Fruit fly (Drosophila melanogaster): ENCODE measurements around the gene CG5381.

The CG5381 gene

DNA sequence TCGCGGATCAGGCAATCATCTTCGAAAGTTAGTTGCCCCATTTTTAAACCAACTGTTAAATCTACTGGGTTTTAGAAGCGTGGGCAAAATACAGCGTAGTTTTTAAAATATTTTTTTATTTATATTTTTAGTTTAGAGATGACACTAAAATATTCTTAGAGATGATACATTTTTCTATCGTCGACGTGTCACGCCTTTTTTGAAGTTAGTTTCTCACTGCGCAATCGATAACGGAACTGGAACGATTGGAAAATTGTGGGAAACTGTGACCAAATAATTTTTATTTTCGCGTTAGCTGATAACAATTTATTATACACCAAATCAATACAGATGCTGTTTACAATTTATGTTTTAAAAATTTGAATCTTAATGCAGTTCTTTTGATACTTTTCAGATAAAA lies 44.2 kb downstream of the CG5381 start, which contains the start of gene Utx:
TSS of gene Utx (minus strand) at position 154 of the 400 bp plus-strand sequence.
- TF ChIP-seq esn (GFP tag; optimal IDR thresholded peaks at IDR 0.05), result peak; percentile 14
- TF ChIP-seq Hr38 (GFP tag; optimal IDR thresholded peaks at IDR 0.05), result no peak
- peak; percentile 19 for TF ChIP-seq CG3032 (tag; optimal IDR thresholded peaks at IDR 0.05)
- TF ChIP-seq CG31627 (GFP tag; optimal IDR thresholded peaks at IDR 0.05), result peak; percentile 0
- TF ChIP-seq Eip93F (GFP tag; optimal IDR thresholded peaks at IDR 0.05), result peak; percentile 1
- peak; percentile 12 for TF ChIP-seq lz (GFP tag; optimal IDR thresholded peaks at IDR 0.05)

DNA sequence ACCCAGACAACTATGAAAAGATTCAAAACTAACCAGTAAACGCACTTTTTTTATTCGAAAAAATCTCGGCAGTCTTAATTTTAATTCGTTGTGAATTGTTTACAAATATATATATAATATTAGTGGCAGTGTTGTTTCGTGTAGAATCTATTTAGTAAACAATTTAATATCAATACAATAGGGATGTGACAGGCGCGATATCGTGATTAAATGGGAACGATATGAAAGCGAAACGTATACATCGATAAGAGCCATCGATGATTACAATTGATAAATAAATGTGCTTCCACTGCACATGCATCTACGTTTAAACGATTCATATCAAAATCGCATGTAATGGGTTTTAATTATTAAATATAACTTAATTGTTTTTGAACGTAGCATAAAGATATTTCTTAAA lies 45.5 kb downstream of the CG5381 start:
- TF ChIP-seq acj6 (GFP tag; optimal IDR thresholded peaks at IDR 0.05), result no peak
- peak; percentile 84 for TF ChIP-seq fkh (GFP tag; optimal IDR thresholded peaks at IDR 0.05)

DNA sequence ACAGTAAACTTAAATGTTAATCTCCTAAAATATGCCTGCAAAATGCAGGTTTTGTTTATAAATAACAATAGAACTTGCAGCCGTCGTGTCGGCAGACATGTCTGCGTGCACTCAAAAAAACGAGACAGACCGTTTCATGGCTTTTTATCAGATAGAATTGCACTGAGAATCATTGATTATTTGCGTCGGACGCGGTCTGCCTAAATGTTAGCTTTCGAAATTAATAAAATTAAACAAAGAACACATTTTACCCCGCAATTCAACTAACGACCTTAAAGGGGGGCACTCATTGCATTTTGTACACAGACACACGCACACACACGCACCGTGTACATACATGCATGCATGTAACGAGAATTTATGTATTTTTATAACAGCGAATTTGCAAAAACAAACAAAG lies 46.1 kb downstream of the CG5381 start:
- TF ChIP-seq Eip78C (GFP tag) (peak; percentile 84), CG1621 (tag; optimal IDR thresholded peaks at IDR 0.05) (no peak), Hr39 (GFP tag; optimal IDR thresholded peaks at IDR 0.05) (no peak), CG34406 (GFP tag; optimal IDR thresholded peaks at IDR 0.05) (peak; percentile 29), CG11902 (GFP tag; optimal IDR thresholded peaks at IDR 0.05) (peak; percentile 3), Ets21C (GFP tag; optimal IDR thresholded peaks at IDR 0.05) (peak; percentile 21), CG16779 (tag; optimal IDR thresholded peaks at IDR 0.05) (no peak), vri (GFP tag; optimal IDR thresholded peaks at IDR 0.05) (peak; percentile 51), achi (GFP tag; optimal IDR thresholded peaks at IDR 0.05) (peak; percentile 58), lz (GFP tag; optimal IDR thresholded peaks at IDR 0.05) (peak; percentile 59), dac (GFP tag; optimal IDR thresholded peaks at IDR 0.05) (peak; percentile 37), Sox14 (GFP tag; optimal IDR thresholded peaks at IDR 0.05) (peak; percentile 85), OdsH (GFP tag; optimal IDR thresholded peaks at IDR 0.05) (peak; percentile 63), CG10669 (GFP tag; optimal IDR thresholded peaks at IDR 0.05) (peak; percentile 8), Blimp-1 (GFP tag; optimal IDR thresholded peaks at IDR 0.05) (no peak), fd59A (GFP tag; optimal IDR thresholded peaks at IDR 0.05) (peak; percentile 6), CG31627 (GFP tag; optimal IDR thresholded peaks at IDR 0.05) (peak; percentile 72), CG11294 (GFP tag; IDR thresholded peaks at IDR 0.05) (no peak), CG8319 (GFP tag; optimal IDR thresholded peaks at IDR 0.05) (no peak), topi (GFP tag; optimal IDR thresholded peaks at IDR 0.05) (peak; percentile 43), acj6 (GFP tag; optimal IDR thresholded peaks at IDR 0.05) (peak; percentile 31), Hr38 (GFP tag; optimal IDR thresholded peaks at IDR 0.05) (peak; percentile 10), CG9139 (GFP tag; optimal IDR thresholded peaks at IDR 0.05) (no peak), ss (GFP tag; optimal IDR thresholded peaks at IDR 0.05) (no peak), CG6792 (GFP tag; optimal IDR thresholded peaks at IDR 0.05) (peak; percentile 27), eg (GFP tag; IDR thresholded peaks at IDR 0.05) (no peak; the same call in 2 of the 3 replicates), CG3919 (GFP tag; optimal IDR thresholded peaks at IDR 0.05) (no peak), Eip75B (GFP tag; optimal IDR thresholded peaks at IDR 0.05) (peak; percentile 66), cyc (GFP tag; optimal IDR thresholded peaks at IDR 0.05) (peak; percentile 56), Hr4 (GFP tag; optimal IDR thresholded peaks at IDR 0.05) (peak; percentile 42), esn (GFP tag; optimal IDR thresholded peaks at IDR 0.05) (peak; percentile 74), CG8632 (GFP tag; optimal IDR thresholded peaks at IDR 0.05) (peak; percentile 22)

DNA sequence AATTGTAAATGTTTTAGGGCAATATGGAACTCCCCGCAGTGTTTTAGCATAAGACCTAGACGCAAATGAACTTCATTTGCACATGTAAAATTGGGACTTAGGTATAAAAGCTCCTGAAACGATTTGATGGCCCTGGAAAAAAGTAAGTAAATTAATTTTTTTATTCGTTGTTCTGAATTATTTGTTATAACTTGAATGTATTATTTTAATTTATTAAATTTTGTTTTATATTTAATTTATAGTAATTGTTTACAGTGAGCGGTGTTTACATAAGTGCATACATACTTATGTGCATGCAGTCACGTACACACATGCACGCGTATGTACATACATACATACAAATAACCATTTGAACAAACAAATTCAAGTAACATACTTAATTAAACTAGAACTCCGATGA lies 46.5 kb downstream of the CG5381 start:
- TF ChIP-seq CG15336 (GFP tag; IDR thresholded peaks at IDR 0.05) (peak; percentile 82), CG8632 (GFP tag; optimal IDR thresholded peaks at IDR 0.05) (peak; percentile 42), fd59A (GFP tag; optimal IDR thresholded peaks at IDR 0.05) (no peak), Sox14 (GFP tag; optimal IDR thresholded peaks at IDR 0.05) (no peak), Eip78C (GFP tag) (peak; percentile 84), cyc (GFP tag; optimal IDR thresholded peaks at IDR 0.05) (no peak), CG6854 (GFP tag; optimal IDR thresholded peaks at IDR 0.05) (peak; percentile 37), Gug (GFP tag; IDR thresholded peaks at IDR 0.05) (no peak; the same call in 1 of the 2 replicates), fd85E (GFP tag; optimal IDR thresholded peaks at IDR 0.05) (peak; percentile 5), Ets96B (tag; optimal IDR thresholded peaks at IDR 0.05) (peak; percentile 69), Ets21C (GFP tag; optimal IDR thresholded peaks at IDR 0.05) (no peak), CG32006 (GFP tag; optimal IDR thresholded peaks at IDR 0.05) (no peak), CG11294 (GFP tag; IDR thresholded peaks at IDR 0.05) (peak; percentile 42; the same call in 1 of the 2 replicates), net (GFP tag; optimal IDR thresholded peaks at IDR 0.05) (no peak), CG34406 (GFP tag; optimal IDR thresholded peaks at IDR 0.05) (no peak), CG1621 (tag; optimal IDR thresholded peaks at IDR 0.05) (no peak), CG6163 (GFP tag; IDR thresholded peaks at IDR 0.05) (no peak), esn (GFP tag; optimal IDR thresholded peaks at IDR 0.05) (no peak), dac (GFP tag; optimal IDR thresholded peaks at IDR 0.05) (no peak), acj6 (GFP tag; optimal IDR thresholded peaks at IDR 0.05) (peak; percentile 32), fkh (GFP tag; optimal IDR thresholded peaks at IDR 0.05) (peak; percentile 21), svp (GFP tag) (no peak), CG6808 (GFP tag; optimal IDR thresholded peaks at IDR 0.05) (no peak), CG3032 (tag; optimal IDR thresholded peaks at IDR 0.05) (peak; percentile 67)

Measured in whole organism, prepupa.